Fruit fly (Drosophila melanogaster) whole organism, embryonic: Measurements from ENCODE around the gene aph-1.

Experiments used
- Atf6 ChIP-seq: fragments of 200-800 bp; sonication (Bioruptor generic); IDR thresholded peaks from 2 replicates; pipeline ENCODE4 v1.3.6; 2022; ENCODE audit warnings: missing biosample characterization, missing genetic modification characterization
- B-H1 ChIP-seq: fragments of 200-800 bp; sonication (Bioruptor generic); IDR thresholded peaks from 3 replicates; pipeline ENCODE4 v1.3.6; 2022; ENCODE audit warnings: missing biosample characterization, missing genetic modification characterization
- Bgb ChIP-seq: fragments of 200-800 bp; sonication (Bioruptor generic); IDR thresholded peaks from 2 replicates; pipeline ENCODE4 v1.3.6; 2022; ENCODE audit warnings: missing biosample characterization, missing genetic modification characterization; ENCODE audit not compliant: partially characterized antibody
- CG10147 ChIP-seq: fragments of 200-800 bp; sonication (Bioruptor generic); optimal IDR thresholded peaks from 2 replicates; lab custom pipeline; 2019; ENCODE audit warnings: missing biosample characterization, mild to moderate bottlenecking, missing genetic modification characterization, moderate library complexity
- CG10543 ChIP-seq: fragments of 200-800 bp; sonication (Bioruptor generic); optimal IDR thresholded peaks from 3 replicates; lab custom pipeline; 2017; ENCODE audit warnings: missing biosample characterization, mild to moderate bottlenecking, missing genetic modification characterization, moderate library complexity
- CG11723 ChIP-seq: fragments of 200-800 bp; sonication (Bioruptor generic); optimal IDR thresholded peaks from 2 replicates; lab custom pipeline; 2017; ENCODE audit warnings: missing biosample characterization, mild to moderate bottlenecking, missing genetic modification characterization
- CG12236 ChIP-seq: fragments of 200-800 bp; sonication (Bioruptor generic); optimal IDR thresholded peaks from 2 replicates; lab custom pipeline; 2016; ENCODE audit warnings: missing biosample characterization, missing genetic modification characterization
- CG13424 ChIP-seq: fragments of 200-800 bp; sonication (Bioruptor generic); optimal IDR thresholded peaks from 2 replicates; lab custom pipeline; 2019; ENCODE audit warnings: missing biosample characterization, mild to moderate bottlenecking, missing genetic modification characterization, moderate library complexity
- CG15011 ChIP-seq: fragments of 200-800 bp; sonication (Bioruptor generic); optimal IDR thresholded peaks from 3 replicates; lab custom pipeline; 2018; ENCODE audit warnings: missing biosample characterization, mild to moderate bottlenecking, missing genetic modification characterization
- CG1603 ChIP-seq: fragments of 200-800 bp; sonication (Bioruptor generic); optimal IDR thresholded peaks from 2 replicates; lab custom pipeline; 2019; ENCODE audit warnings: missing biosample characterization, mild to moderate bottlenecking, missing genetic modification characterization, moderate library complexity
- CG2678 ChIP-seq: fragments of 200-800 bp; sonication (Bioruptor generic); optimal IDR thresholded peaks from 3 replicates; lab custom pipeline; 2019; ENCODE audit warnings: missing biosample characterization, mild to moderate bottlenecking, missing genetic modification characterization, moderate library complexity
- CG3065 ChIP-seq: fragments of 200-800 bp; sonication (Bioruptor generic); optimal IDR thresholded peaks from 2 replicates; lab custom pipeline; 2016; ENCODE audit warnings: missing biosample characterization, missing genetic modification characterization
- CG31224 ChIP-seq: fragments of 200-800 bp; sonication (Bioruptor generic); IDR thresholded peaks from 2 replicates; pipeline ENCODE4 v1.3.6; 2022; ENCODE audit warnings: missing biosample characterization, missing genetic modification characterization
- CG3163 ChIP-seq: fragments of 200-800 bp; sonication (Bioruptor generic); optimal IDR thresholded peaks from 3 replicates; lab custom pipeline; 2016; ENCODE audit warnings: missing biosample characterization, missing genetic modification characterization
- CG4328 ChIP-seq: fragments of 200-800 bp; sonication (Bioruptor generic); optimal IDR thresholded peaks from 3 replicates; lab custom pipeline; 2017; ENCODE audit warnings: missing biosample characterization, missing genetic modification reagents, missing genetic modification characterization
- CG6175 ChIP-seq: fragments of 200-800 bp; sonication (Bioruptor generic); IDR thresholded peaks from 3 replicates; pipeline ENCODE4 v1.3.6; 2022; ENCODE audit warnings: missing biosample characterization, missing genetic modification characterization
- CG6654 ChIP-seq: fragments of 200-800 bp; sonication (Bioruptor generic); optimal IDR thresholded peaks from 2 replicates; lab custom pipeline; 2017; ENCODE audit warnings: missing biosample characterization, mild to moderate bottlenecking, missing genetic modification characterization
- CG8765 ChIP-seq: fragments of 200-800 bp; sonication (Bioruptor generic); IDR thresholded peaks from 2 replicates; pipeline ENCODE4 v1.3.6; 2022; ENCODE audit warnings: missing biosample characterization, missing genetic modification characterization
- CG9609 ChIP-seq: fragments of 200-800 bp; sonication (Bioruptor generic); optimal IDR thresholded peaks from 3 replicates; lab custom pipeline; 2016; ENCODE audit warnings: missing biosample characterization, missing genetic modification characterization
- CG9797 ChIP-seq: fragments of 200-800 bp; sonication (Bioruptor generic); optimal IDR thresholded peaks from 3 replicates; lab custom pipeline; 2018; ENCODE audit warnings: missing biosample characterization, mild to moderate bottlenecking, missing genetic modification characterization
- CG9817 ChIP-seq: fragments of 200-800 bp; sonication (Bioruptor generic); optimal IDR thresholded peaks from 2 replicates; lab custom pipeline; 2018; ENCODE audit warnings: missing biosample characterization, mild to moderate bottlenecking, missing genetic modification characterization, moderate library complexity
- Deaf1 ChIP-seq: fragments of 200-800 bp; optimal IDR thresholded peaks from 3 replicates; lab custom pipeline; 2019; ENCODE audit warnings: missing biosample characterization, mild to moderate bottlenecking, missing genetic modification characterization, moderate library complexity
- Doc2 ChIP-seq: fragments of 200-800 bp; sonication (Bioruptor generic); IDR thresholded peaks from 2 replicates; pipeline ENCODE4 v1.3.6; 2022; ENCODE audit warnings: missing biosample characterization, missing genetic modification characterization
- Elba2 ChIP-seq: fragments of 200-800 bp; sonication (Bioruptor generic); optimal IDR thresholded peaks from 3 replicates; lab custom pipeline; 2016; ENCODE audit warnings: missing biosample characterization, missing genetic modification characterization
- Fer3 ChIP-seq: fragments of 200-800 bp; sonication (Bioruptor generic); optimal IDR thresholded peaks from 2 replicates; lab custom pipeline; 2018; ENCODE audit warnings: missing biosample characterization, mild to moderate bottlenecking, missing genetic modification characterization, moderate library complexity
- Hmx ChIP-seq: fragments of 200-800 bp; sonication (Bioruptor generic); optimal IDR thresholded peaks from 2 replicates; lab custom pipeline; 2016; ENCODE audit warnings: missing biosample characterization, missing genetic modification characterization
- Kr ChIP-seq: fragments of 200-800 bp; sonication (Bioruptor generic); optimal IDR thresholded peaks from 2 replicates; lab custom pipeline; 2017; ENCODE audit warnings: missing biosample characterization, mild to moderate bottlenecking, missing genetic modification characterization
- MBD-R2 ChIP-seq: fragments of 200-800 bp; sonication (Bioruptor generic); IDR thresholded peaks from 2 replicates; pipeline ENCODE4 v1.3.6; 2022; ENCODE audit warnings: missing biosample characterization, missing genetic modification characterization
- Meics ChIP-seq: fragments of 200-800 bp; sonication (Bioruptor generic); optimal IDR thresholded peaks from 2 replicates; lab custom pipeline; 2017; ENCODE audit warnings: missing biosample characterization, mild to moderate bottlenecking, missing genetic modification characterization
- Rx ChIP-seq: fragments of 200-800 bp; sonication (Bioruptor generic); IDR thresholded peaks from 2 replicates; pipeline ENCODE4 v1.3.6; 2022; ENCODE audit warnings: missing biosample characterization, missing genetic modification characterization
- Six4 ChIP-seq: fragments of 200-800 bp; sonication (Bioruptor generic); optimal IDR thresholded peaks from 2 replicates; lab custom pipeline; 2016; ENCODE audit warnings: missing biosample characterization, missing genetic modification characterization
- ab ChIP-seq: fragments of 200-800 bp; sonication (Bioruptor generic); optimal IDR thresholded peaks from 2 replicates; lab custom pipeline; 2016; ENCODE audit warnings: missing biosample characterization, missing genetic modification characterization
- abd-A ChIP-seq: fragments of 200-800 bp; sonication (Bioruptor generic); optimal IDR thresholded peaks from 3 replicates; lab custom pipeline; 2019; ENCODE audit warnings: missing biosample characterization, mild to moderate bottlenecking, missing genetic modification characterization, moderate library complexity
- al ChIP-seq: fragments of 200-800 bp; sonication (Bioruptor generic); IDR thresholded peaks from 2 replicates; pipeline ENCODE4 v1.3.6; 2022; ENCODE audit warnings: missing biosample characterization, missing genetic modification characterization
- ash1 ChIP-seq: fragments of 200-800 bp; sonication (Bioruptor generic); optimal IDR thresholded peaks from 2 replicates; lab custom pipeline; 2018; ENCODE audit warnings: missing biosample characterization, mild to moderate bottlenecking, missing genetic modification characterization
- bsh ChIP-seq, 2 experiments: fragments of 200-800 bp; sonication (Bioruptor generic); optimal IDR thresholded peaks; 2 replicates each; lab custom pipeline; 2017 to 2018; ENCODE audit warnings: mild to moderate bottlenecking in 2 of 2, missing biosample characterization in 2 of 2, missing genetic modification characterization in 2 of 2, moderate library complexity in 1 of 2
- btn ChIP-seq: fragments of 200-800 bp; sonication (Bioruptor generic); optimal IDR thresholded peaks from 2 replicates; lab custom pipeline; 2016; ENCODE audit warnings: missing biosample characterization, missing genetic modification characterization
- chm ChIP-seq: fragments of 200-800 bp; sonication (Bioruptor generic); IDR thresholded peaks from 2 replicates; pipeline ENCODE4 v1.3.6; 2022; ENCODE audit warnings: missing biosample characterization, missing genetic modification characterization
- dysf ChIP-seq: fragments of 200-800 bp; sonication (Bioruptor generic); IDR thresholded peaks from 3 replicates; pipeline ENCODE4 v1.3.6; 2022; ENCODE audit warnings: missing biosample characterization, missing genetic modification characterization
- emc ChIP-seq: fragments of 200-800 bp; sonication (Bioruptor generic); optimal IDR thresholded peaks from 2 replicates; lab custom pipeline; 2016; ENCODE audit warnings: missing biosample characterization, missing genetic modification characterization
- lola ChIP-seq, 3 experiments: fragments of >200 bp in 2 of 3; fragments of 200-800 bp in 1 of 3; sonication (Bioruptor generic) in 1 of 3; optimal IDR thresholded peaks; 2 replicates each; lab custom pipeline; 2017 to 2019; ENCODE audit warnings: missing biosample characterization in 3 of 3, missing genetic modification characterization in 3 of 3, mild to moderate bottlenecking in 1 of 3, moderate library complexity in 1 of 3
- luna ChIP-seq: fragments of 200-800 bp; sonication (Bioruptor generic); optimal IDR thresholded peaks from 2 replicates; lab custom pipeline; 2016; ENCODE audit warnings: missing biosample characterization, missing genetic modification characterization
- p53 ChIP-seq: fragments of 200-800 bp; sonication (Bioruptor generic); optimal IDR thresholded peaks from 2 replicates; lab custom pipeline; 2016; ENCODE audit warnings: missing biosample characterization, missing genetic modification characterization
- row ChIP-seq: fragments of 200-800 bp; sonication (Bioruptor generic); IDR thresholded peaks from 3 replicates; pipeline ENCODE4 v1.3.6; 2022; ENCODE audit warnings: missing biosample characterization, missing genetic modification characterization
- sim ChIP-seq: fragments of 200-800 bp; sonication (Bioruptor generic); IDR thresholded peaks from 2 replicates; pipeline ENCODE4 v1.3.6; 2022; ENCODE audit warnings: missing biosample characterization, missing genetic modification characterization
- stc ChIP-seq: fragments of 200-800 bp; sonication (Bioruptor generic); IDR thresholded peaks from 2 replicates; pipeline ENCODE4 v1.3.6; 2022; ENCODE audit warnings: missing biosample characterization, missing genetic modification characterization
- tna ChIP-seq: fragments of 200-800 bp; sonication (Bioruptor generic); IDR thresholded peaks from 2 replicates; pipeline ENCODE4 v1.3.6; 2022; ENCODE audit warnings: missing biosample characterization, missing genetic modification characterization; ENCODE audit not compliant: partially characterized antibody
- tup ChIP-seq: fragments of 200-800 bp; sonication (Bioruptor generic); optimal IDR thresholded peaks from 2 replicates; lab custom pipeline; 2016; ENCODE audit warnings: missing biosample characterization, mild to moderate bottlenecking, missing genetic modification characterization, moderate library complexity
- vfl ChIP-seq: fragments of 200-800 bp; sonication (Bioruptor generic); optimal IDR thresholded peaks from 2 replicates; lab custom pipeline; 2016; ENCODE audit warnings: missing biosample characterization, missing genetic modification characterization
- wor ChIP-seq: fragments of 200-800 bp; sonication (Bioruptor generic); IDR thresholded peaks from 2 replicates; pipeline ENCODE4 v1.3.6; 2022; ENCODE audit warnings: missing biosample characterization, missing genetic modification characterization

The aph-1 gene

DNA sequence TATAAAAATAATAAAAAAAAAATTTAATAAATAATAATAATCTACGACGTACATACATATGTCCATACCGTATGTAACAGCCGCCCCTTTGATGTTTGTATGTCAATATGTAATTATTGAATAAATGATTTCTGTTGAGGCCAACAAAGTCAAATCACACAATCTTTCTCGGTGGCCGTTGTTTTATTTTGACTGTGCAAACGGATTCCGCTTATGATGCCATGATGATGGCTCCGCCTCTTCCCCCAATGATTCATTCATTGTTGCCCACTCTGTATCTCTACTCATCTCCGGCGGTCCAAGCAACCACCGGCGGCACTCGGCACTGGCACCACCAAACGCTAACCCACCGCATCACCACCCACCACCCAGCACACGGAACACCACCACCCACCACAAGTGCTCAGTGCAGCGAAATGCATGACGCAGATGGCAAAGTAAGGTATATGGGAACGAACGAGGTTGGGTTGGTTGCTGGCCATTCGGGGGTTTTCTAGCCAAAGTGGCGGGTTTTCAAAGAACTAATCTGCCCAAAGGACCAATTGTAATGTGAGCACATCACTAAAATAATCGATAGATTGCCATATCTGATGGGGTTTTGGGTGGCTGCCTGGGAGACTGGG, 16.8 kb upstream of the aph-1 start (continued):
- no peak for TF ChIP-seq Meics
- TF ChIP-seq CG11723 (GFP tag; lab: Kevin White, UChicago): no peak
- TF ChIP-seq sim (GFP tag; lab: Robert Waterston, UW): no peak
- peak; percentile 30 for TF ChIP-seq CG1603
- TF ChIP-seq B-H1: no peak
- TF ChIP-seq row: no peak
- TF ChIP-seq CG15011 (GFP tag; lab: Kevin White, UChicago): no peak
- no peak for TF ChIP-seq emc (GFP tag; lab: Kevin White, UChicago)
- no peak for TF ChIP-seq ash1 (GFP tag; lab: Kevin White, UChicago)
- TF ChIP-seq tup (GFP tag; lab: Kevin White, UChicago): no peak
- TF ChIP-seq CG10147 (GFP tag; lab: Kevin White, UChicago): no peak
- no peak for TF ChIP-seq wor (GFP tag; lab: Robert Waterston, UW)
- no peak for TF ChIP-seq lola (GFP tag; optimal IDR thresholded peaks at IDR 0.05; lab: Kevin White, UChicago)
- TF ChIP-seq Rx (GFP tag; lab: Robert Waterston, UW): no peak
- TF ChIP-seq CG8765 (GFP tag; lab: Robert Waterston, UW): no peak
- TF ChIP-seq dysf (GFP tag; lab: Robert Waterston, UW): no peak
- no peak for TF ChIP-seq CG9817 (tag; lab: Kevin White, UChicago)
- no peak for TF ChIP-seq luna
- no peak for TF ChIP-seq CG2678 (tag; lab: Kevin White, UChicago)
- TF ChIP-seq CG31224 (GFP tag; lab: Robert Waterston, UW): no peak
- no peak for TF ChIP-seq CG6175 (GFP tag; lab: Robert Waterston, UW)
- no peak for TF ChIP-seq ab
- TF ChIP-seq MBD-R2 (GFP tag; lab: Robert Waterston, UW): no peak
- TF ChIP-seq abd-A (tag; lab: Kevin White, UChicago): no peak
- TF ChIP-seq Fer3 (tag; lab: Kevin White, UChicago): no peak
- peak; percentile 1 for TF ChIP-seq CG10543 (GFP tag; lab: Kevin White, UChicago)
- TF ChIP-seq Deaf1 (tag; lab: Kevin White, UChicago): no peak
- TF ChIP-seq al: no peak
- no peak for TF ChIP-seq vfl (GFP tag; lab: Kevin White, UChicago)
- TF ChIP-seq Hmx (GFP tag; lab: Kevin White, UChicago): no peak
- TF ChIP-seq CG13424 (tag; lab: Kevin White, UChicago): peak; percentile 1

- peak; percentile 55 for TF ChIP-seq CG3163 (GFP tag; lab: Kevin White, UChicago)
- TF ChIP-seq CG4328 (GFP tag; lab: Kevin White, UChicago): peak; percentile 30
- no peak for TF ChIP-seq stc (GFP tag; lab: Robert Waterston, UW)
- no peak for TF ChIP-seq Kr
- no peak for TF ChIP-seq chm
- TF ChIP-seq btn (GFP tag; lab: Kevin White, UChicago): peak; percentile 80
- TF ChIP-seq CG6654 (GFP tag; lab: Kevin White, UChicago): peak; percentile 56
- no peak for TF ChIP-seq p53
- TF ChIP-seq bsh (GFP tag; optimal IDR thresholded peaks at IDR 0.05; lab: Kevin White, UChicago): peak; percentile 73 to 79
- peak; percentile 26 for TF ChIP-seq CG3065
- no peak for TF ChIP-seq Doc2
- TF ChIP-seq CG12236 (GFP tag; lab: Kevin White, UChicago): peak; percentile 60
- no peak for TF ChIP-seq Elba2
- TF ChIP-seq CG9609: peak; percentile 72
- TF ChIP-seq Atf6 (GFP tag; lab: Robert Waterston, UW): no peak
- peak; percentile 72 for TF ChIP-seq Six4 (GFP tag; lab: Kevin White, UChicago)
- peak; percentile 34 for TF ChIP-seq CG9797
- TF ChIP-seq Bgb (GFP tag; lab: Robert Waterston, UW): no peak
- TF ChIP-seq tna: no peak
These were observed 15.5 kb upstream of the aph-1 start for dm6 chr2L:2750337-2751084.
